Worm (Caenorhabditis elegans): Measurements from ENCODE around the gene perm-1.
A peak's percentile ranks its signal among the peaks of the same experiment; 100 is the strongest.

Gene perm-1

ce11 chrII:7911015-7911414 is 30.4 kb downstream of the perm-1 start, which contains the start of gene ZK675.4:
ZK675.4 (plus strand) TSS chrII:7911315.
- TF ChIP-seq sptf-1 (tag; optimal IDR thresholded peaks at IDR 0.05) = no peak
- no peak for TF ChIP-seq tlp-1 (tag; optimal IDR thresholded peaks at IDR 0.05)
- no peak for TF ChIP-seq nhr-47 (tag; optimal IDR thresholded peaks at IDR 0.05)
- no peak for TF ChIP-seq fkh-8 (tag; optimal IDR thresholded peaks at IDR 0.05)

- TF ChIP-seq irx-1 (tag; optimal IDR thresholded peaks at IDR 0.05) (no peak), egl-13 (tag; optimal IDR thresholded peaks at IDR 0.05) (no peak), lir-3 (tag; optimal IDR thresholded peaks at IDR 0.05; ENCODE audit: poor library complexity) (no peak), fos-1 (tag; optimal IDR thresholded peaks at IDR 0.05) (no peak), jun-1 (tag; optimal IDR thresholded peaks at IDR 0.05) (no peak), isw-1 (GFP tag; IDR thresholded peaks at IDR 0.05) (no peak), nhr-84 (tag; optimal IDR thresholded peaks at IDR 0.05) (no peak), C16A3.4 (tag; optimal IDR thresholded peaks at IDR 0.05) (no peak), egl-27 (tag; optimal IDR thresholded peaks at IDR 0.05) (no peak), ceh-63 (GFP tag; optimal IDR thresholded peaks at IDR 0.05) (peak; percentile 44), nhr-71 (tag; optimal IDR thresholded peaks at IDR 0.05) (peak; percentile 27), ceh-8 (GFP tag; optimal IDR thresholded peaks at IDR 0.05) (no peak), nhr-11 (tag; optimal IDR thresholded peaks at IDR 0.05) (no peak), nhr-90 (tag; optimal IDR thresholded peaks at IDR 0.05; ENCODE audit: poor library complexity) (no peak), lin-13 (GFP tag; optimal IDR thresholded peaks at IDR 0.05) (no peak), lin-35 (GFP tag; optimal IDR thresholded peaks at IDR 0.05) (no peak), lin-14 (GFP tag; optimal IDR thresholded peaks at IDR 0.05) (peak; percentile 56), nhr-12 (tag; optimal IDR thresholded peaks at IDR 0.05) (no peak), lin-15B (tag; optimal IDR thresholded peaks at IDR 0.05) (no peak)
Observed at ce11 chrII:7920178-7920577, 39.6 kb downstream of the perm-1 start.

- TF ChIP-seq ceh-82 (tag; optimal IDR thresholded peaks at IDR 0.05) (peak in 1 of 3 experiments; percentile 33), elt-3 (tag; optimal IDR thresholded peaks at IDR 0.05) (no peak), egl-27 (tag; optimal IDR thresholded peaks at IDR 0.05) (no peak), nhr-71 (tag; optimal IDR thresholded peaks at IDR 0.05) (peak; percentile 55), lin-14 (GFP tag; optimal IDR thresholded peaks at IDR 0.05) (peak; percentile 78), ces-1 (GFP tag; optimal IDR thresholded peaks at IDR 0.05) (peak; percentile 76), ceh-8 (GFP tag; optimal IDR thresholded peaks at IDR 0.05) (peak; percentile 34), fkh-10 (GFP tag; optimal IDR thresholded peaks at IDR 0.05) (peak; percentile 88), tbx-2 (tag; optimal IDR thresholded peaks at IDR 0.05) (peak; percentile 11)
Observed at ce11 chrII:7921155-7921554, 40.5 kb downstream of the perm-1 start.

ce11 chrII:7928600-7928999 is 48.0 kb downstream of the perm-1 start, which contains the start of gene spv-1:
spv-1 (minus strand) TSS chrII:7928700.
- TF ChIP-seq pqm-1 (tag; optimal IDR thresholded peaks at IDR 0.05) (no peak), efl-1 (optimal IDR thresholded peaks at IDR 0.05) (no peak), efl-1 (GFP tag; optimal IDR thresholded peaks at IDR 0.05 in 1 of 2) (peak in 1 of 2 experiments; percentile 6), ceh-63 (GFP tag; optimal IDR thresholded peaks at IDR 0.05) (no peak), lin-14 (GFP tag; optimal IDR thresholded peaks at IDR 0.05) (no peak), egl-27 (tag; optimal IDR thresholded peaks at IDR 0.05) (no peak), fkh-8 (tag; optimal IDR thresholded peaks at IDR 0.05) (no peak), dpl-1 (GFP tag; optimal IDR thresholded peaks at IDR 0.05) (no peak), unc-86 (tag; optimal IDR thresholded peaks at IDR 0.05) (no peak)

ce11 chrII:7930671-7931070 is 50.1 kb downstream of the perm-1 start:
- peak; percentile 52 for TF ChIP-seq snu-23 (GFP tag; optimal IDR thresholded peaks at IDR 0.05)
- TF ChIP-seq nhr-90 (tag; optimal IDR thresholded peaks at IDR 0.05; ENCODE audit: poor library complexity) = peak; percentile 28
- TF ChIP-seq nhr-20 (tag; optimal IDR thresholded peaks at IDR 0.05) = peak; percentile 36
- TF ChIP-seq lin-14 (GFP tag; optimal IDR thresholded peaks at IDR 0.05) = peak; percentile 71
- TF ChIP-seq blmp-1 (tag; optimal IDR thresholded peaks at IDR 0.05) = peak; percentile 37
- no peak for TF ChIP-seq jun-1 (tag; optimal IDR thresholded peaks at IDR 0.05)
- no peak for TF ChIP-seq ceh-8 (GFP tag; optimal IDR thresholded peaks at IDR 0.05)
- no peak for TF ChIP-seq fkh-10 (GFP tag; optimal IDR thresholded peaks at IDR 0.05)
- peak; percentile 27 for TF ChIP-seq mep-1 (tag; optimal IDR thresholded peaks at IDR 0.05)
- peak; percentile 4 for TF ChIP-seq C16A3.4 (tag; optimal IDR thresholded peaks at IDR 0.05)
- TF ChIP-seq C34B4.2 (tag; optimal IDR thresholded peaks at IDR 0.05) = no peak
- peak; percentile 85 for TF ChIP-seq nhr-85 (tag)
- TF ChIP-seq lsy-2 (tag; optimal IDR thresholded peaks at IDR 0.05) = peak in 1 of 2 experiments; percentile 8

Data from whole organism, L1 larva.